Worm (Caenorhabditis elegans) whole organism, late embryonic: ENCODE results near the gene Y105C5A.1272.

Experiments used
- ama-1 ChIP-seq: fragments of 150-350 bp; optimal IDR thresholded peaks from 2 replicates; lab custom pipeline; 2014
- ceh-31 ChIP-seq: sonication (generic microtip); optimal IDR thresholded peaks from 2 replicates; lab custom pipeline; 2016; ENCODE audit warnings: missing genetic modification characterization, missing compliant biosample characterization
- madf-2 ChIP-seq: sonication (generic microtip); optimal IDR thresholded peaks from 2 replicates; lab custom pipeline; 2017; ENCODE audit warnings: missing genetic modification characterization, missing compliant biosample characterization
- nhr-11 ChIP-seq: fragments of 150-350 bp; optimal IDR thresholded peaks from 2 replicates; lab custom pipeline; 2014; ENCODE audit warnings: missing biosample characterization, missing genetic modification characterization
- pat-9 ChIP-seq: fragments of 200-800 bp; sonication (Bioruptor generic); optimal IDR thresholded peaks from 2 replicates; lab custom pipeline; 2018; ENCODE audit warnings: mild to moderate bottlenecking, missing genetic modification characterization, moderate library complexity, missing compliant biosample characterization
- pha-4 ChIP-seq: fragments of 150-350 bp; optimal IDR thresholded peaks from 2 replicates; lab custom pipeline; 2018; ENCODE audit warnings: missing biosample characterization, missing genetic modification reagents, missing genetic modification characterization

- TF ChIP-seq pha-4 (tag; lab: Kevin White, UChicago) (no peak), nhr-11 (no peak), ama-1 (no peak), ceh-31 (tag; lab: Kevin White, UChicago) (no peak), madf-2 (tag; lab: Kevin White, UChicago) (no peak), pat-9 (tag; lab: Kevin White, UChicago) (no peak)
These were observed 7.6 kb upstream of the Y105C5A.1272 start for ce11 chrIV:15639223-15639622.
